Worm (Caenorhabditis elegans): ENCODE measurements around the gene argk-1.

DNA sequence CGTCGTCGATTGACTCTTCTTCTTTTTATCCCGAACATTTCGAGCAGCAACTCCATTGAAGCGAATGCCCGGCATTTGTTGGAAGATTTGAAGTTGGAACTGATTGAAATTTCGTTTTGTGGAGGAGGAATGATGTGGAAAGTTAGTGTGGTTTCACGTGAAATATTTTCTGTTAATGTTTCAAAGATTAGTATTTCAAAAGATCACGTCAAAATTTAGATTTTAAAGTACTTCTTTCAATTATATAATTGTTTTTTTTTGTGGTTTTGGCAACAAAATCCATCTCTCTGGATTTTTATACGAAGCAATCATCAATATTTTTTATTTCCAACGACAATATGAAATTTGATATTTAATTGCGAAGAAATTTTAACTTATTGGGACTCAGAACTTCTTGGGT is 33.3 kb downstream of the argk-1 start, which contains the start of gene F44G3.7:
- no peak for TF ChIP-seq hmg-1.1 (GFP tag; IDR thresholded peaks at IDR 0.05)
- TF ChIP-seq nhr-77 (tag; optimal IDR thresholded peaks at IDR 0.05): no peak
- TF ChIP-seq ceh-82 (tag; optimal IDR thresholded peaks at IDR 0.05): no peak
- TF ChIP-seq nhr-25 (tag; optimal IDR thresholded peaks at IDR 0.05; ENCODE audit: borderline replicate concordance, insufficient read depth): no peak
- no peak for TF ChIP-seq ceh-20 (GFP tag; IDR thresholded peaks at IDR 0.05)
- no peak for TF ChIP-seq dpl-1 (GFP tag; optimal IDR thresholded peaks at IDR 0.05)
- no peak for TF ChIP-seq ceh-44 (GFP tag; IDR thresholded peaks at IDR 0.05)
- TF ChIP-seq F49E8.2 (tag; optimal IDR thresholded peaks at IDR 0.05; ENCODE audit: borderline replicate concordance): no peak
- TF ChIP-seq pha-4 (GFP tag; IDR thresholded peaks at IDR 0.05): no peak
- no peak for TF ChIP-seq pha-4 (tag; optimal IDR thresholded peaks at IDR 0.05)
- no peak for TF ChIP-seq duxl-1 (tag; optimal IDR thresholded peaks at IDR 0.05; ENCODE audit: poor library complexity)
- TF ChIP-seq zfp-3 (GFP tag; conservative IDR thresholded peaks at IDR 0.05): no peak
- TF ChIP-seq hlh-30 (tag; optimal IDR thresholded peaks at IDR 0.05; ENCODE audit: insufficient read depth): no peak

All from whole organism, L4 larva.